Worm (Caenorhabditis elegans): ENCODE measurements around the gene Y67H2A.7.

DNA sequence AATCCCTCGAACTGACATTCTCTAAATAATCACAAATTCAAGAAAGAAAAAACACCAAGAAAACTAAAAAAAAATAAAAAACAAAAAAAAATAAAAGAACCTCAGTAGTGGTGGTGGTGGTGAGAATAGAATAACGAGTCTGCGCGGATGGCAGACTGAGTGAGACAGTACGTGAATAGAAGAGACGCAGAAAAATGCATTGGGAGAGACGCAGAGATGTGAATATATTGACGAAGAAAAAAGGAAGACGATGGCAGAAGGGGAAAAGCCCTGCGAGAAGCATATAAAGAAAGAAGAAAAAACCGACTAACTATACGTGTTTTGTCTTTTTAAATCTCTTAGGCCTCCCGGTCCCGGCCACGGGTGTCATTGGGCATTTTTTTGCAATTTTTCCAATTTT is 31.0 kb upstream of the Y67H2A.7 start, which contains the start of gene unc-26:
- TF ChIP-seq flt-1 (GFP tag; IDR thresholded peaks at IDR 0.05) (0 out of 2 replicates have a peak, but pooled peaks have one; percentile 32), ztf-23 (GFP tag; IDR thresholded peaks at IDR 0.05) (no peak), klf-2 (GFP tag; conservative IDR thresholded peaks at IDR 0.05) (no peak), med-1 (GFP tag; optimal IDR thresholded peaks at IDR 0.05; ENCODE audit: insufficient read depth) (no peak), tab-1 (GFP tag; IDR thresholded peaks at IDR 0.05) (no peak)

Data from whole organism, midembryonic.